Fruit fly (Drosophila melanogaster) whole organism, embryonic: ENCODE data around the gene CG1463.

Source experiments
- Adf1 ChIP-seq: fragments of 200-800 bp; sonication (Bioruptor generic); IDR thresholded peaks from 2 replicates; pipeline ENCODE4 v1.3.6; 2022; ENCODE audit warnings: missing biosample characterization, missing genetic modification characterization
- Awh ChIP-seq: fragments of 200-800 bp; sonication (Bioruptor generic); IDR thresholded peaks from 2 replicates; pipeline ENCODE4, ENCODE4 v1.3.6; 2022; ENCODE audit warnings: missing biosample characterization, missing genetic modification characterization
- CG10366 ChIP-seq: fragments of 200-800 bp; sonication (Bioruptor generic); IDR thresholded peaks from 2 replicates; pipeline ENCODE4 v1.3.6; 2022; ENCODE audit warnings: missing biosample characterization, missing genetic modification characterization
- CG11560 ChIP-seq: fragments of 200-800 bp; sonication (Bioruptor generic); IDR thresholded peaks from 3 replicates; pipeline ENCODE4 v1.3.6; 2022; ENCODE audit warnings: missing biosample characterization, missing genetic modification characterization
- CG12104 ChIP-seq: fragments of 200-800 bp; sonication (Bioruptor generic); optimal IDR thresholded peaks from 3 replicates; lab custom pipeline; 2016; ENCODE audit warnings: missing biosample characterization, missing genetic modification characterization
- CG12219 ChIP-seq: fragments of 200-800 bp; sonication (Bioruptor generic); optimal IDR thresholded peaks from 3 replicates; lab custom pipeline; 2018; ENCODE audit warnings: missing biosample characterization, mild to moderate bottlenecking, missing genetic modification characterization
- CG14965 ChIP-seq: fragments of 200-800 bp; sonication (Bioruptor generic); optimal IDR thresholded peaks from 2 replicates; lab custom pipeline; 2016; ENCODE audit warnings: missing biosample characterization, missing genetic modification characterization, borderline replicate concordance
- CG15514 ChIP-seq: fragments of 200-800 bp; sonication (Bioruptor generic); optimal IDR thresholded peaks from 3 replicates; lab custom pipeline; 2017; ENCODE audit warnings: missing biosample characterization, missing genetic modification characterization, mild to moderate bottlenecking, moderate library complexity, missing genetic modification reagents
- CG17328 ChIP-seq: fragments of 200-800 bp; sonication (Bioruptor generic); IDR thresholded peaks from 2 replicates; pipeline ENCODE4 v1.3.6; 2022; ENCODE audit warnings: missing biosample characterization, missing genetic modification characterization
- CG17802 ChIP-seq: fragments of 200-800 bp; sonication (Bioruptor generic); optimal IDR thresholded peaks from 2 replicates; lab custom pipeline; 2018; ENCODE audit warnings: missing biosample characterization, mild to moderate bottlenecking, missing genetic modification characterization, moderate library complexity
- CG1792 ChIP-seq: fragments of 200-800 bp; sonication (Bioruptor generic); optimal IDR thresholded peaks from 2 replicates; lab custom pipeline; 2016; ENCODE audit warnings: missing biosample characterization, missing genetic modification characterization
- CG18011 ChIP-seq: fragments of 200-800 bp; sonication (Bioruptor generic); optimal IDR thresholded peaks from 2 replicates; lab custom pipeline; 2017; ENCODE audit warnings: missing biosample characterization, missing genetic modification characterization, mild to moderate bottlenecking, moderate library complexity, missing genotype
- CG32772 ChIP-seq: fragments of 200-800 bp; sonication (Bioruptor generic); IDR thresholded peaks from 2 replicates; pipeline ENCODE4 v1.3.6; 2022; ENCODE audit warnings: missing biosample characterization, missing genetic modification characterization
- CG6272 ChIP-seq: fragments of 200-800 bp; sonication (Bioruptor generic); IDR thresholded peaks from 2 replicates; pipeline ENCODE4 v1.3.6; 2022; ENCODE audit warnings: missing biosample characterization, missing genetic modification characterization
- CG6791 ChIP-seq: fragments of 200-800 bp; sonication (Bioruptor generic); IDR thresholded peaks from 3 replicates; pipeline ENCODE4 v1.3.6; 2022; ENCODE audit warnings: missing biosample characterization, missing genetic modification characterization; ENCODE audit not compliant: partially characterized antibody
- CG7839 ChIP-seq: fragments of 200-800 bp; sonication (Bioruptor generic); optimal IDR thresholded peaks from 3 replicates; lab custom pipeline; 2018; ENCODE audit warnings: missing biosample characterization, mild to moderate bottlenecking, missing genetic modification characterization, moderate library complexity
- CG7963 ChIP-seq: fragments of 200-800 bp; sonication (Bioruptor generic); IDR thresholded peaks from 3 replicates; pipeline ENCODE4 v1.3.6; 2022; ENCODE audit warnings: missing biosample characterization, missing genetic modification characterization; ENCODE audit not compliant: partially characterized antibody
- CG7987 ChIP-seq: fragments of 200-800 bp; sonication (Bioruptor generic); optimal IDR thresholded peaks from 2 replicates; lab custom pipeline; 2018; ENCODE audit warnings: missing biosample characterization, mild to moderate bottlenecking, missing genetic modification characterization, moderate library complexity
- CG8944 ChIP-seq: fragments of 200-800 bp; sonication (Bioruptor generic); optimal IDR thresholded peaks from 3 replicates; lab custom pipeline; 2016; ENCODE audit warnings: missing biosample characterization, missing genetic modification characterization
- Dad ChIP-seq: fragments of 200-800 bp; sonication (Bioruptor generic); optimal IDR thresholded peaks from 3 replicates; lab custom pipeline; 2016; ENCODE audit warnings: missing biosample characterization, missing genetic modification characterization
- Dip3 ChIP-seq: fragments of 200-800 bp; sonication (Bioruptor generic); optimal IDR thresholded peaks from 3 replicates; lab custom pipeline; 2016; ENCODE audit warnings: missing biosample characterization, missing genetic modification characterization
- E2f2 ChIP-seq: fragments of 200-800 bp; sonication (Bioruptor generic); IDR thresholded peaks from 2 replicates; pipeline ENCODE4 v1.3.6; 2022; ENCODE audit warnings: missing biosample characterization, missing genetic modification characterization
- Elba2 ChIP-seq: fragments of 200-800 bp; sonication (Bioruptor generic); optimal IDR thresholded peaks from 3 replicates; lab custom pipeline; 2016; ENCODE audit warnings: missing biosample characterization, missing genetic modification characterization
- Fer1 ChIP-seq: fragments of 200-800 bp; sonication (Bioruptor generic); optimal IDR thresholded peaks from 2 replicates; lab custom pipeline; 2017; ENCODE audit warnings: missing biosample characterization, mild to moderate bottlenecking, missing genetic modification characterization
- Gug ChIP-seq: fragments of 200-800 bp; sonication (Bioruptor generic); IDR thresholded peaks from 4 replicates; pipeline ENCODE4 v1.3.6; 2022; ENCODE audit warnings: missing biosample characterization, missing genetic modification characterization
- HLHmδ ChIP-seq: fragments of 200-800 bp; sonication (Bioruptor generic); optimal IDR thresholded peaks from 2 replicates; lab custom pipeline; 2018; ENCODE audit warnings: missing biosample characterization, mild to moderate bottlenecking, missing genetic modification characterization, moderate library complexity
- Hmr ChIP-seq: fragments of 200-800 bp; sonication (Bioruptor generic); optimal IDR thresholded peaks from 3 replicates; lab custom pipeline; 2017; ENCODE audit warnings: mild to moderate bottlenecking, missing biosample characterization, missing genetic modification reagents, missing genetic modification characterization
- Hr39 ChIP-seq: fragments of >200 bp; optimal IDR thresholded peaks from 2 replicates; lab custom pipeline; 2017
- Hr51 ChIP-seq, 2 experiments: fragments of 200-800 bp; sonication (Bioruptor generic); optimal IDR thresholded peaks; 2 replicates in 1 of 2; 3 replicates in 1 of 2; lab custom pipeline; 2016 to 2018; ENCODE audit warnings: missing biosample characterization in 2 of 2, missing genetic modification characterization in 2 of 2, mild to moderate bottlenecking in 1 of 2, moderate library complexity in 1 of 2
- Nf-YC ChIP-seq: fragments of 200-800 bp; optimal IDR thresholded peaks from 3 replicates; lab custom pipeline; 2019; ENCODE audit warnings: missing biosample characterization, mild to moderate bottlenecking, missing genetic modification characterization, moderate library complexity
- NfI ChIP-seq: fragments of 200-800 bp; sonication (Bioruptor generic); optimal IDR thresholded peaks from 3 replicates; lab custom pipeline; 2018; ENCODE audit warnings: missing biosample characterization, mild to moderate bottlenecking, missing genetic modification characterization, moderate library complexity
- Optix ChIP-seq: fragments of 200-800 bp; sonication (Bioruptor generic); IDR thresholded peaks from 3 replicates; pipeline ENCODE4 v1.3.6; 2022; ENCODE audit warnings: missing biosample characterization, missing genetic modification characterization
- Xrp1 ChIP-seq: fragments of 200-800 bp; sonication (Bioruptor generic); IDR thresholded peaks from 2 replicates; pipeline ENCODE4 v1.3.6; 2022; ENCODE audit warnings: missing biosample characterization, missing genetic modification characterization
- bigmax ChIP-seq: fragments of 200-800 bp; sonication (Bioruptor generic); optimal IDR thresholded peaks from 2 replicates; lab custom pipeline; 2018; ENCODE audit warnings: missing biosample characterization, mild to moderate bottlenecking, missing genetic modification characterization
- da ChIP-seq: fragments of 200-800 bp; sonication (Bioruptor generic); optimal IDR thresholded peaks from 2 replicates; lab custom pipeline; 2016; ENCODE audit warnings: missing biosample characterization, missing genetic modification characterization
- dm ChIP-seq: fragments of 200-800 bp; sonication (Bioruptor generic); optimal IDR thresholded peaks from 3 replicates; lab custom pipeline; 2016; ENCODE audit warnings: missing biosample characterization, missing genetic modification characterization
- exex ChIP-seq: fragments of 200-800 bp; sonication (Bioruptor generic); optimal IDR thresholded peaks from 4 replicates; lab custom pipeline; 2018; ENCODE audit warnings: missing biosample characterization, mild to moderate bottlenecking, missing genetic modification characterization, moderate library complexity
- ftz-f1 ChIP-seq: fragments of 200-800 bp; sonication (Bioruptor generic); optimal IDR thresholded peaks from 2 replicates; lab custom pipeline; 2016; ENCODE audit warnings: missing biosample characterization, missing genetic modification characterization
- grn ChIP-seq: fragments of 200-800 bp; sonication (Bioruptor generic); optimal IDR thresholded peaks from 3 replicates; lab custom pipeline; 2017; ENCODE audit warnings: missing biosample characterization, missing genetic modification characterization
- hb ChIP-seq: fragments of 200-800 bp; sonication (Bioruptor generic); IDR thresholded peaks from 3 replicates; pipeline ENCODE4 v1.3.6; 2022; ENCODE audit warnings: missing biosample characterization, missing genetic modification characterization; ENCODE audit not compliant: partially characterized antibody
- hbn ChIP-seq: fragments of 200-800 bp; sonication (Bioruptor generic); IDR thresholded peaks from 2 replicates; pipeline ENCODE4 v1.3.6; 2022; ENCODE audit warnings: missing biosample characterization, missing genetic modification characterization; ENCODE audit not compliant: partially characterized antibody
- ken ChIP-seq: fragments of 200-800 bp; sonication (Bioruptor generic); IDR thresholded peaks from 3 replicates; pipeline ENCODE4 v1.3.6; 2022; ENCODE audit warnings: missing biosample characterization, missing genetic modification characterization
- kni ChIP-seq: fragments of 200-800 bp; sonication (Bioruptor generic); optimal IDR thresholded peaks from 3 replicates; lab custom pipeline; 2017; ENCODE audit warnings: mild to moderate bottlenecking, missing biosample characterization, missing genetic modification reagents, missing genetic modification characterization
- lola ChIP-seq, 3 experiments: fragments of >200 bp in 2 of 3; fragments of 200-800 bp in 1 of 3; sonication (Bioruptor generic) in 1 of 3; optimal IDR thresholded peaks; 2 replicates each; lab custom pipeline; 2017 to 2019; ENCODE audit warnings: missing biosample characterization in 3 of 3, missing genetic modification characterization in 3 of 3, mild to moderate bottlenecking in 1 of 3, moderate library complexity in 1 of 3
- pho ChIP-seq: fragments of 200-800 bp; sonication (Bioruptor generic); optimal IDR thresholded peaks from 2 replicates; lab custom pipeline; 2016; ENCODE audit warnings: missing biosample characterization, missing genetic modification characterization
- pzg ChIP-seq: fragments of 200-800 bp; sonication (Bioruptor generic); optimal IDR thresholded peaks from 3 replicates; lab custom pipeline; 2018; ENCODE audit warnings: missing biosample characterization, mild to moderate bottlenecking, missing genetic modification characterization, moderate library complexity
- sd ChIP-seq: fragments of 200-800 bp; sonication (Bioruptor generic); optimal IDR thresholded peaks from 3 replicates; lab custom pipeline; 2018; ENCODE audit warnings: missing biosample characterization, mild to moderate bottlenecking, missing genetic modification characterization, moderate library complexity
- stwl ChIP-seq: fragments of 200-800 bp; sonication (Bioruptor generic); optimal IDR thresholded peaks from 3 replicates; lab custom pipeline; 2018; ENCODE audit warnings: missing biosample characterization, mild to moderate bottlenecking, missing genetic modification characterization, moderate library complexity
- ttk ChIP-seq: fragments of 200-800 bp; sonication (Bioruptor generic); IDR thresholded peaks from 2 replicates; pipeline ENCODE4 v2.1.2; 2022; ENCODE audit warnings: missing biosample characterization, missing genetic modification characterization
- wek ChIP-seq: fragments of 200-800 bp; sonication (Bioruptor generic); optimal IDR thresholded peaks from 3 replicates; lab custom pipeline; 2018; ENCODE audit warnings: missing biosample characterization, mild to moderate bottlenecking, missing genetic modification characterization, moderate library complexity

Gene CG1463

dm6 chrX:12653574-12653973, 42.1 kb upstream of the CG1463 start, which contains the start of gene CkIalpha (continued):
- no peak for TF ChIP-seq ttk (GFP tag; lab: Robert Waterston, UW)
- no peak for TF ChIP-seq CG12104 (GFP tag; lab: Kevin White, UChicago)
- TF ChIP-seq Gug (GFP tag; lab: Robert Waterston, UW), result peak; percentile 61; the same call in 2 of the 4 replicates
- peak; percentile 74 for TF ChIP-seq Hmr
- TF ChIP-seq exex (tag; lab: Kevin White, UChicago), result no peak
- TF ChIP-seq dm (GFP tag; lab: Kevin White, UChicago), result peak; percentile 27
- TF ChIP-seq Hr39 (lab: Kevin White, UChicago), result no peak
- no peak for TF ChIP-seq lola (GFP tag; optimal IDR thresholded peaks at IDR 0.05; lab: Kevin White, UChicago)
- no peak for TF ChIP-seq da
- TF ChIP-seq ken (GFP tag; lab: Robert Waterston, UW), result no peak
- peak; percentile 5 for TF ChIP-seq wek (GFP tag; lab: Kevin White, UChicago)
- peak in 1 of 2 experiments; percentile 60 for TF ChIP-seq Hr51 (GFP tag; optimal IDR thresholded peaks at IDR 0.05; lab: Kevin White, UChicago)
- TF ChIP-seq Dip3 (GFP tag; lab: Kevin White, UChicago), result peak; percentile 67
- TF ChIP-seq CG12219, result no peak
- peak; percentile 94 for TF ChIP-seq CG15514
- peak; percentile 98 for TF ChIP-seq CG7963 (GFP tag; lab: Robert Waterston, UW)
- no peak for TF ChIP-seq grn (GFP tag; lab: Kevin White, UChicago)
- peak; percentile 52 for TF ChIP-seq NfI
- peak; percentile 98 for TF ChIP-seq CG6791 (GFP tag; lab: Robert Waterston, UW)
- TF ChIP-seq pzg, result peak; percentile 99
- TF ChIP-seq Fer1 (GFP tag; lab: Kevin White, UChicago), result peak; percentile 35
- TF ChIP-seq Nf-YC (tag; lab: Kevin White, UChicago), result peak; percentile 15
- TF ChIP-seq Elba2 (GFP tag; lab: Kevin White, UChicago), result peak; percentile 62
- TF ChIP-seq ftz-f1, result peak; percentile 61
- TF ChIP-seq CG7987 (GFP tag; lab: Kevin White, UChicago), result peak; percentile 65
- TF ChIP-seq E2f2 (GFP tag; lab: Robert Waterston, UW), result peak; percentile 97
- TF ChIP-seq CG11560 (tag; lab: Robert Waterston, UW), result peak; percentile 44; the same call in 1 of the 3 replicates
- peak; percentile 49 for TF ChIP-seq CG1792 (GFP tag; lab: Kevin White, UChicago)
- no peak for TF ChIP-seq kni
- no peak for TF ChIP-seq Optix
- TF ChIP-seq hb, result peak; percentile 97
- TF ChIP-seq Dad (GFP tag; lab: Kevin White, UChicago), result peak; percentile 11
- no peak for TF ChIP-seq sd (tag; lab: Kevin White, UChicago)
- TF ChIP-seq CG17328, result peak; percentile 39; the same call in 1 of the 2 replicates
- TF ChIP-seq Adf1 (GFP tag; lab: Robert Waterston, UW), result peak; percentile 20; the same call in 1 of the 2 replicates
- peak; percentile 55; the same call in 1 of the 2 replicates for TF ChIP-seq CG32772 (GFP tag; lab: Robert Waterston, UW)
- peak; percentile 9 for TF ChIP-seq CG17802
- TF ChIP-seq CG8944 (GFP tag; lab: Kevin White, UChicago), result peak; percentile 54
- TF ChIP-seq CG14965 (GFP tag; lab: Kevin White, UChicago), result no peak
- TF ChIP-seq CG7839 (tag; lab: Kevin White, UChicago), result peak; percentile 25
- TF ChIP-seq CG6272, result peak; percentile 75
- TF ChIP-seq HLHmδ (GFP tag; lab: Kevin White, UChicago), result no peak
- no peak for TF ChIP-seq Awh (GFP tag; lab: Robert Waterston, UW)
- TF ChIP-seq pho (GFP tag; lab: Kevin White, UChicago), result peak; percentile 78
- TF ChIP-seq CG10366 (GFP tag; lab: Robert Waterston, UW), result 0 out of 2 replicates have a peak, but pooled peaks have one; percentile 25
- peak; percentile 88 for TF ChIP-seq stwl (tag; lab: Kevin White, UChicago)
- peak; percentile 98 for TF ChIP-seq hbn (GFP tag; lab: Robert Waterston, UW)
- TF ChIP-seq Xrp1 (GFP tag; lab: Robert Waterston, UW), result peak; percentile 49
- peak; percentile 1 for TF ChIP-seq bigmax (GFP tag; lab: Kevin White, UChicago)
- TF ChIP-seq CG18011 (GFP tag; lab: Kevin White, UChicago), result peak; percentile 6
